Worm (Caenorhabditis elegans) whole organism, L1 larva: ENCODE measurements around the gene F22F4.9.

Source experiments
- C16A3.4 ChIP-seq: fragments of 150-350 bp; optimal IDR thresholded peaks from 2 replicates; lab custom pipeline; 2014; ENCODE audit warnings: missing biosample characterization, missing genetic modification characterization
- C34B4.2 ChIP-seq: sonication (generic microtip); optimal IDR thresholded peaks from 2 replicates; lab custom pipeline; 2017; ENCODE audit warnings: mild to moderate bottlenecking, missing genetic modification characterization, missing compliant biosample characterization
- Y116A8C.19 ChIP-seq: sonication (generic microtip); optimal IDR thresholded peaks from 2 replicates; lab custom pipeline; 2016; ENCODE audit warnings: missing compliant biosample characterization, missing genetic modification characterization, borderline replicate concordance
- alr-1 ChIP-seq: fragments of 200-800 bp; sonication (Bioruptor generic); optimal IDR thresholded peaks from 2 replicates; lab custom pipeline; 2018; ENCODE audit warnings: borderline replicate concordance, mild to moderate bottlenecking, missing genetic modification characterization, missing compliant biosample characterization
- blmp-1 ChIP-seq: fragments of 150-350 bp; optimal IDR thresholded peaks from 2 replicates; lab custom pipeline; 2014; ENCODE audit warnings: missing biosample characterization, missing genetic modification characterization
- ceh-8 ChIP-seq: fragments of 200-800 bp; sonication (Bioruptor generic); optimal IDR thresholded peaks from 2 replicates; lab custom pipeline; 2018; ENCODE audit warnings: mild to moderate bottlenecking, missing genetic modification characterization, moderate library complexity, missing compliant biosample characterization
- ceh-82 ChIP-seq, 3 experiments: fragments of 150-350 bp in 1 of 3; sonication (generic microtip) in 2 of 3; optimal IDR thresholded peaks; 2 replicates each; lab custom pipeline; 2014 to 2017; ENCODE audit warnings: missing biosample characterization in 3 of 3, missing genetic modification characterization in 3 of 3
- dsc-1 ChIP-seq: sonication (generic microtip); optimal IDR thresholded peaks from 2 replicates; lab custom pipeline; 2016; ENCODE audit warnings: mild to moderate bottlenecking, missing genetic modification characterization, missing compliant biosample characterization
- efl-1 ChIP-seq, 4 experiments: fragments of 150-350 bp; optimal IDR thresholded peaks in 3 of 4; peaks in 1 of 4; 1 replicate in 1 of 4; 2 replicates in 3 of 4; lab custom pipeline; 2014; ENCODE audit warnings: missing biosample characterization in 2 of 4, missing genetic modification characterization in 2 of 4, missing genetic modification reagents in 2 of 4
- egl-13 ChIP-seq: sonication (generic microtip); optimal IDR thresholded peaks from 2 replicates; lab custom pipeline; 2016; ENCODE audit warnings: missing genotype, missing genetic modification reagents, missing genetic modification characterization, missing compliant biosample characterization
- egl-27 ChIP-seq, 2 experiments: fragments of 150-350 bp in 1 of 2; sonication (generic microtip); optimal IDR thresholded peaks; 3 replicates each; lab custom pipeline; 2017 to 2018; ENCODE audit warnings: missing biosample characterization in 2 of 2, missing genetic modification characterization in 2 of 2, missing genetic modification reagents in 2 of 2
- fkh-10 ChIP-seq: sonication (generic microtip); optimal IDR thresholded peaks from 2 replicates; lab custom pipeline; 2017; ENCODE audit warnings: missing biosample characterization, missing genetic modification reagents, missing genetic modification characterization
- hlh-4 ChIP-seq: sonication (generic microtip); optimal IDR thresholded peaks from 2 replicates; lab custom pipeline; 2016; ENCODE audit warnings: mild to moderate bottlenecking, missing genetic modification characterization, missing compliant biosample characterization
- irx-1 ChIP-seq: sonication (generic microtip); optimal IDR thresholded peaks from 2 replicates; lab custom pipeline; 2016; ENCODE audit warnings: missing genetic modification characterization, missing compliant biosample characterization
- isw-1 ChIP-seq: fragments of 200-800 bp; sonication (Bioruptor generic); IDR thresholded peaks from 2 replicates; pipeline ENCODE4 v1.3.6; 2022; ENCODE audit warnings: missing genetic modification characterization, missing compliant biosample characterization
- lin-14 ChIP-seq: fragments of 200-800 bp; sonication (Bioruptor generic); optimal IDR thresholded peaks from 2 replicates; lab custom pipeline; 2018; ENCODE audit warnings: mild to moderate bottlenecking, missing genetic modification characterization, moderate library complexity, missing compliant biosample characterization
- lin-35 ChIP-seq, 2 experiments: fragments of 150-350 bp; optimal IDR thresholded peaks; 2 replicates each; lab custom pipeline; 2014; ENCODE audit warnings: missing biosample characterization in 2 of 2, missing genetic modification characterization in 2 of 2, missing genetic modification reagents in 2 of 2
- lsy-2 ChIP-seq, 2 experiments: fragments of 150-350 bp; optimal IDR thresholded peaks; 2 replicates each; lab custom pipeline; 2014; ENCODE audit warnings: missing biosample characterization in 2 of 2, missing genetic modification characterization in 2 of 2
- nhr-11 ChIP-seq: fragments of 150-350 bp; optimal IDR thresholded peaks from 2 replicates; lab custom pipeline; 2014; ENCODE audit warnings: missing biosample characterization, missing genetic modification characterization
- nhr-20 ChIP-seq: sonication (generic microtip); optimal IDR thresholded peaks from 2 replicates; lab custom pipeline; 2016; ENCODE audit warnings: mild to moderate bottlenecking, missing genetic modification characterization, missing compliant biosample characterization
- nhr-28 ChIP-seq: fragments of 150-350 bp; optimal IDR thresholded peaks from 2 replicates; lab custom pipeline; 2014; ENCODE audit warnings: missing biosample characterization, missing genetic modification characterization
- nhr-47 ChIP-seq: sonication (generic microtip); optimal IDR thresholded peaks from 2 replicates; lab custom pipeline; 2016; ENCODE audit warnings: mild to moderate bottlenecking, missing genetic modification characterization, moderate library complexity, missing compliant biosample characterization
- nhr-71 ChIP-seq: sonication (generic microtip); optimal IDR thresholded peaks from 2 replicates; lab custom pipeline; 2016; ENCODE audit warnings: mild to moderate bottlenecking, missing genetic modification characterization, moderate library complexity, missing compliant biosample characterization
- nhr-77 ChIP-seq: fragments of 150-350 bp; optimal IDR thresholded peaks from 2 replicates; lab custom pipeline; 2014; ENCODE audit warnings: missing biosample characterization, missing genetic modification characterization
- nhr-84 ChIP-seq: sonication (generic microtip); optimal IDR thresholded peaks from 2 replicates; lab custom pipeline; 2017; ENCODE audit warnings: missing biosample characterization, missing genetic modification characterization
- nhr-85 ChIP-seq: sonication (generic microtip); peaks from one replicate; lab custom pipeline; 2016; ENCODE audit warnings: missing genetic modification characterization, inconsistent platforms, missing compliant biosample characterization
- pag-3 ChIP-seq: sonication (generic microtip); optimal IDR thresholded peaks from 2 replicates; lab custom pipeline; 2017; ENCODE audit warnings: missing genetic modification characterization, mild to moderate bottlenecking, missing compliant biosample characterization, antibody characterized with exemption, borderline replicate concordance; ENCODE audit not compliant: insufficient read depth
- rnt-1 ChIP-seq: sonication (generic microtip); optimal IDR thresholded peaks from 2 replicates; lab custom pipeline; 2016; ENCODE audit warnings: mild to moderate bottlenecking, missing genetic modification characterization, moderate library complexity, missing compliant biosample characterization
- snu-23 ChIP-seq: sonication (generic microtip); optimal IDR thresholded peaks from 2 replicates; lab custom pipeline; 2016; ENCODE audit warnings: missing genetic modification characterization, missing compliant biosample characterization
- sup-37 ChIP-seq: fragments of 200-800 bp; sonication (Bioruptor generic); optimal IDR thresholded peaks from 2 replicates; lab custom pipeline; 2018; ENCODE audit warnings: mild to moderate bottlenecking, missing genetic modification characterization, missing compliant biosample characterization
- swsn-7 ChIP-seq: sonication (generic microtip); optimal IDR thresholded peaks from 2 replicates; lab custom pipeline; 2016; ENCODE audit warnings: missing genetic modification characterization, missing compliant biosample characterization
- tbx-2 ChIP-seq: sonication (generic microtip); optimal IDR thresholded peaks from 2 replicates; lab custom pipeline; 2016; ENCODE audit warnings: missing genetic modification characterization, missing compliant biosample characterization
- tlp-1 ChIP-seq: fragments of 150-350 bp; optimal IDR thresholded peaks from 2 replicates; lab custom pipeline; 2014; ENCODE audit warnings: missing biosample characterization, missing genetic modification characterization
- unc-130 ChIP-seq: fragments of 150-350 bp; optimal IDR thresholded peaks from 2 replicates; lab custom pipeline; 2017; ENCODE audit warnings: missing biosample characterization, missing genetic modification characterization, inconsistent platforms
- unc-86 ChIP-seq: sonication (generic microtip); optimal IDR thresholded peaks from 2 replicates; lab custom pipeline; 2016; ENCODE audit warnings: missing genetic modification characterization, missing compliant biosample characterization
- unc-98 ChIP-seq: fragments of 200-800 bp; sonication (Bioruptor generic); IDR thresholded peaks from 2 replicates; pipeline ENCODE4 v1.3.6; 2022; ENCODE audit warnings: missing genetic modification characterization, missing compliant biosample characterization
- xbp-1 ChIP-seq: sonication (generic microtip); optimal IDR thresholded peaks from 2 replicates; lab custom pipeline; 2016; ENCODE audit warnings: missing genetic modification characterization, missing compliant biosample characterization
- ztf-11 ChIP-seq, 2 experiments: sonication (generic microtip); optimal IDR thresholded peaks; 2 replicates each; lab custom pipeline; 2016 to 2017; ENCODE audit warnings: missing genetic modification characterization in 2 of 2, missing biosample characterization in 1 of 2, missing compliant biosample characterization in 1 of 2

F22F4.9 gene

DNA sequence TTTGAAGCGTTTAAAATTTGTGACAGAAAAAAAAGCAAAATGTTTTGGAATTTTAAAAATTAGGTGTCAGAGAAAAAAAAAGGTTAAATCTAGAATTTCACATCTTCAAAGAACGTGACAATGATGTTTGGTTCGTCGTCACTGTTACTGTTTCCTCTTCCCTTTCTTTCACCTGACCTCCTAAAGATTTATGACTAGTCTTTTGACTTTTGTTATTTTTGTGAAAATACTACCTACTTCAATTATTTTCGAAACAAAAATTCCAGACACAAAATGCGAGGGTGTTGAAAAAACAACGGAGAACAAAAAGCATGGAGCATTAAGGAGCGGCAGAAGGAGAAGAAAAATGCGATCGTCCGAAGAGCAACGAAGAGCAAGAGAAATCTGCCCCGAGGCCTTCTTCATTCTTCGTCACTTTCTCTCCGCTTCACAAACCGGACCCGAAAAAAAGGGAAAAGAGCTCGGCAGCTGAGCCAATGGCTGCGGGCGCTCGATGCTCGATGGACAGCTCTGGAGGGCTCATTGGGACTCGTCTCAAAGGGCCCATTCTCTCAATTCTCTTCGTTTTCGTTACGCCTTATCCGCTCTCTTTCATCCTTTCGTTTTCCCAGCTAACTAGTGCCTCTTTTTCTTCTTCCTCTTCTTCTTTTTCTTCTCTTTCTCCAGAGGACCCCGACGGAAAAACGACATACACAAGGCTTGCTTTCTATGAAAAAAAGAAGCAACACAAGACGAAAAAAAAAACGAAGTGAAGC is 22.9 kb downstream of the F22F4.9 start:
- no peak for TF ChIP-seq Y116A8C.19
- peak; percentile 34 for TF ChIP-seq isw-1 (GFP tag; lab: Robert Waterston, UW)
- TF ChIP-seq tbx-2 (tag; lab: Kevin White, UChicago), result peak; percentile 36
- TF ChIP-seq nhr-71 (tag; lab: Kevin White, UChicago), result peak; percentile 53
- TF ChIP-seq fkh-10 (GFP tag; lab: Kevin White, UChicago), result peak; percentile 63
- TF ChIP-seq ceh-82 (tag; optimal IDR thresholded peaks at IDR 0.05; lab: Kevin White, UChicago), result peak in 1 of 3 experiments; percentile 44
- no peak for TF ChIP-seq C16A3.4 (tag; lab: Kevin White, UChicago)
- TF ChIP-seq lin-14, result peak; percentile 83
- TF ChIP-seq snu-23, result peak; percentile 30
- peak; percentile 8 for TF ChIP-seq swsn-7 (tag; lab: Kevin White, UChicago)
- no peak for TF ChIP-seq alr-1 (tag; lab: Kevin White, UChicago)
- TF ChIP-seq efl-1 (optimal IDR thresholded peaks at IDR 0.05; lab: Kevin White, UChicago), result no peak
- TF ChIP-seq efl-1 (GFP tag; optimal IDR thresholded peaks at IDR 0.05 in 1 of 2; lab: Kevin White, UChicago), result peak in 1 of 2 experiments; percentile 56
- no peak for TF ChIP-seq tlp-1 (tag; lab: Kevin White, UChicago)
- no peak for TF ChIP-seq nhr-20 (tag; lab: Kevin White, UChicago)
- no peak for TF ChIP-seq ceh-8 (GFP tag; lab: Kevin White, UChicago)
- no peak for TF ChIP-seq unc-130 (tag; lab: Kevin White, UChicago)
- peak; percentile 22 for TF ChIP-seq xbp-1
- peak; percentile 57 for TF ChIP-seq nhr-47
- TF ChIP-seq dsc-1, result peak; percentile 49
- TF ChIP-seq C34B4.2 (tag; lab: Kevin White, UChicago), result no peak
- no peak for TF ChIP-seq nhr-77 (tag; lab: Kevin White, UChicago)
- TF ChIP-seq irx-1 (tag; lab: Kevin White, UChicago), result no peak
- no peak for TF ChIP-seq blmp-1
- peak; percentile 5 to 43 for TF ChIP-seq lsy-2 (tag; optimal IDR thresholded peaks at IDR 0.05; lab: Kevin White, UChicago)
- TF ChIP-seq nhr-28 (tag; lab: Kevin White, UChicago), result no peak
- peak; percentile 21 for TF ChIP-seq unc-86 (tag; lab: Kevin White, UChicago)
- no peak for TF ChIP-seq nhr-11 (tag; lab: Kevin White, UChicago)
- TF ChIP-seq nhr-84, result no peak
- TF ChIP-seq ztf-11 (tag; optimal IDR thresholded peaks at IDR 0.05; lab: Kevin White, UChicago), result no peak
- no peak for TF ChIP-seq pag-3
- TF ChIP-seq rnt-1 (tag; lab: Kevin White, UChicago), result peak; percentile 38
- TF ChIP-seq hlh-4 (tag; lab: Kevin White, UChicago), result no peak
- TF ChIP-seq sup-37 (GFP tag; lab: Kevin White, UChicago), result no peak
- peak; percentile 74 for TF ChIP-seq nhr-85 (tag; lab: Kevin White, UChicago)
- TF ChIP-seq lin-35 (GFP tag; optimal IDR thresholded peaks at IDR 0.05; lab: Kevin White, UChicago), result peak in 1 of 2 experiments; percentile 3
- TF ChIP-seq egl-13 (tag; lab: Kevin White, UChicago), result peak; percentile 34

- no peak for TF ChIP-seq unc-98 (GFP tag; lab: Robert Waterston, UW)
- TF ChIP-seq efl-1 (optimal IDR thresholded peaks at IDR 0.05; lab: Kevin White, UChicago), result no peak
- peak in 1 of 2 experiments; percentile 74 for TF ChIP-seq efl-1 (GFP tag; optimal IDR thresholded peaks at IDR 0.05 in 1 of 2; lab: Kevin White, UChicago)
These were observed 23.6 kb downstream of the F22F4.9 start for ce11 chrX:5975726-5976125.

- peak; percentile 58 for TF ChIP-seq lin-14
- TF ChIP-seq egl-27 (tag; optimal IDR thresholded peaks at IDR 0.05; lab: Kevin White, UChicago), result no peak
- TF ChIP-seq, all 84 proteins: peak for 1
These were observed 24.1 kb downstream of the F22F4.9 start for ce11 chrX:5975228-5975627.
